Worm (Caenorhabditis elegans) whole organism, midembryonic: ENCODE measurements around the gene mdh-2.

Source experiments
- cog-1 ChIP-seq: sonication (generic microtip); optimal IDR thresholded peaks from 2 replicates; lab custom pipeline; 2016; ENCODE audit warnings: missing genetic modification characterization, missing compliant biosample characterization
- flt-1 ChIP-seq: fragments of 200-800 bp; sonication (Bioruptor generic); IDR thresholded peaks from 2 replicates; pipeline ENCODE4 v1.3.6; 2022; ENCODE audit warnings: missing genetic modification characterization, missing compliant biosample characterization
- ztf-29 ChIP-seq: fragments of 200-800 bp; sonication (Bioruptor generic); IDR thresholded peaks from 2 replicates; pipeline ENCODE4 v1.3.6; 2022; ENCODE audit warnings: missing genetic modification reagents, missing genetic modification characterization, missing compliant biosample characterization

DNA sequence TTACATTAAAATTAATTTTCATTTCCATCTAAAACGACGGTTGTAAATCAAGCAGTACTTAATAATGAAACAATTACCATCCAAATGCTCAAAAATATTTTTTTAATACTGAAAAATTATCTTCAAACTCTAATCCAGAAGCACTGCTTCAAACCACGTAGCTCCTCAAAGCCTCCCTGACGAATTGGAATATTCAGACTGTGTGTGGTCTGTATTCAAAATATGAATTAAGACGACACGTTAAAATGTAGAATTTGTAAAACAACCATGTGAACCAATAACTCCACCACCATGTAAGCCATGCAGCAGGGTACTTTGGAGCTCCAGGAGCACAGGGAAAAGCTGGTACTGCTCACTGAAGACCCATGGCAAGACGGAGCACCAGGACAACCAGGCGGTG, 28.5 kb downstream of the mdh-2 start, which contains the start of gene F27B3.8:
- TF ChIP-seq cog-1 (tag; lab: Kevin White, UChicago) (no peak), flt-1 (GFP tag; lab: Robert Waterston, UW) (no peak), ztf-29 (GFP tag; lab: Robert Waterston, UW) (no peak)
